Fruit fly (Drosophila melanogaster): ENCODE results near the gene CG6765.

- TF ChIP-seq CG7101 (tag; optimal IDR thresholded peaks at IDR 0.05) = no peak
- no peak for TF ChIP-seq kay (GFP tag; ENCODE audit: borderline replicate concordance)
- no peak for TF ChIP-seq CG11617 (GFP tag; optimal IDR thresholded peaks at IDR 0.05)
- no peak for TF ChIP-seq Clk (GFP tag; optimal IDR thresholded peaks at IDR 0.05)
- no peak for TF ChIP-seq CG14711 (tag; optimal IDR thresholded peaks at IDR 0.05)
- TF ChIP-seq CG1620 (GFP tag; optimal IDR thresholded peaks at IDR 0.05) = no peak
Measured at dm6 chr3L:8528546-8528945, 16.0 kb downstream of the CG6765 start.

All from whole organism, adult.